Fruit fly (Drosophila melanogaster): ENCODE results near the gene gcm2.

The gcm2 gene

dm6 chr2L:9564527-9564926 is 43.8 kb upstream of the gcm2 start (continued):
- TF ChIP-seq CG34224 (GFP tag; IDR thresholded peaks at IDR 0.05; ENCODE audit: partially characterized antibody) = no peak
- TF ChIP-seq chm (GFP tag; IDR thresholded peaks at IDR 0.05) = no peak
- TF ChIP-seq NFAT (GFP tag; IDR thresholded peaks at IDR 0.05) = no peak
- no peak for TF ChIP-seq CG7987 (GFP tag; optimal IDR thresholded peaks at IDR 0.05)
- TF ChIP-seq tin (GFP tag; optimal IDR thresholded peaks at IDR 0.05) = no peak
- 0 out of 2 replicates have a peak, but pooled peaks have one; percentile 11 for TF ChIP-seq CG6689 (GFP tag; IDR thresholded peaks at IDR 0.05)
- no peak for TF ChIP-seq ERR (GFP tag; optimal IDR thresholded peaks at IDR 0.05)
- no peak for TF ChIP-seq z (GFP tag; IDR thresholded peaks at IDR 0.05)
- peak; percentile 51 for TF ChIP-seq Meics (GFP tag; optimal IDR thresholded peaks at IDR 0.05)
- no peak for TF ChIP-seq CG7963 (GFP tag; IDR thresholded peaks at IDR 0.05; ENCODE audit: partially characterized antibody)
- TF ChIP-seq fru (optimal IDR thresholded peaks at IDR 0.05) = no peak
- no peak for TF ChIP-seq corto (GFP tag; optimal IDR thresholded peaks at IDR 0.05)
- TF ChIP-seq HmgZ (tag; optimal IDR thresholded peaks at IDR 0.05) = no peak
- peak; percentile 56 for TF ChIP-seq gcm (GFP tag; optimal IDR thresholded peaks at IDR 0.05)
- no peak for TF ChIP-seq H2.0 (GFP tag; IDR thresholded peaks at IDR 0.05)
- peak; percentile 60 for TF ChIP-seq CG13424 (tag; optimal IDR thresholded peaks at IDR 0.05)
- TF ChIP-seq sima (GFP tag; optimal IDR thresholded peaks at IDR 0.05) = no peak
- TF ChIP-seq Oli (tag; optimal IDR thresholded peaks at IDR 0.05) = peak; percentile 59
- TF ChIP-seq lola (GFP tag; optimal IDR thresholded peaks at IDR 0.05) = no peak
- no peak for TF ChIP-seq wek (GFP tag; optimal IDR thresholded peaks at IDR 0.05)
- no peak for TF ChIP-seq knrl (GFP tag; IDR thresholded peaks at IDR 0.05; ENCODE audit: partially characterized antibody)
- TF ChIP-seq Bteb2 (GFP tag; optimal IDR thresholded peaks at IDR 0.05) = no peak
- TF ChIP-seq CG2889 (GFP tag; IDR thresholded peaks at IDR 0.05) = no peak
- TF ChIP-seq cad (GFP tag; optimal IDR thresholded peaks at IDR 0.05) = no peak
- TF ChIP-seq CG2116 (GFP tag; optimal IDR thresholded peaks at IDR 0.05) = no peak
- no peak for TF ChIP-seq BEAF-32 (GFP tag; optimal IDR thresholded peaks at IDR 0.05)
- TF ChIP-seq gem (tag; optimal IDR thresholded peaks at IDR 0.05) = peak; percentile 75
- no peak for TF ChIP-seq CG10321 (GFP tag; IDR thresholded peaks at IDR 0.05)
- TF ChIP-seq Max (GFP tag; optimal IDR thresholded peaks at IDR 0.05) = no peak
- TF ChIP-seq GATAe (GFP tag; conservative IDR thresholded peaks at IDR 0.05) = no peak
- TF ChIP-seq phol (tag; optimal IDR thresholded peaks at IDR 0.05) = peak; percentile 59
- no peak for TF ChIP-seq CG15073 (GFP tag; optimal IDR thresholded peaks at IDR 0.05)
- 0 out of 2 replicates have a peak, but pooled peaks have one; percentile 29 for TF ChIP-seq Xrp1 (GFP tag; IDR thresholded peaks at IDR 0.05)
- TF ChIP-seq CG17361 (GFP tag; IDR thresholded peaks at IDR 0.05) = peak; percentile 64
- no peak for TF ChIP-seq CG8478 (optimal IDR thresholded peaks at IDR 0.05)
- no peak for TF ChIP-seq grn (GFP tag; optimal IDR thresholded peaks at IDR 0.05)
- no peak for TF ChIP-seq hth (optimal IDR thresholded peaks at IDR 0.05)
- TF ChIP-seq otp (GFP tag; IDR thresholded peaks at IDR 0.05) = no peak
- TF ChIP-seq ci (GFP tag; IDR thresholded peaks at IDR 0.05) = no peak
- TF ChIP-seq CG16815 (GFP tag; optimal IDR thresholded peaks at IDR 0.05) = peak; percentile 18
- no peak for TF ChIP-seq NK7.1 (GFP tag; optimal IDR thresholded peaks at IDR 0.05)
- no peak for TF ChIP-seq zfh2 (GFP tag; optimal IDR thresholded peaks at IDR 0.05)
- peak; percentile 74 for TF ChIP-seq dmrt99B (tag; optimal IDR thresholded peaks at IDR 0.05)
- no peak for TF ChIP-seq Hand (GFP tag; optimal IDR thresholded peaks at IDR 0.05)
- peak; percentile 37 for TF ChIP-seq lilli (GFP tag; optimal IDR thresholded peaks at IDR 0.05)
- TF ChIP-seq CG31224 (GFP tag; IDR thresholded peaks at IDR 0.05) = no peak
- TF ChIP-seq CG9437 (GFP tag; optimal IDR thresholded peaks at IDR 0.05) = peak; percentile 16
- TF ChIP-seq Tbp (GFP tag; optimal IDR thresholded peaks at IDR 0.05) = no peak
- TF ChIP-seq Hsf (GFP tag; optimal IDR thresholded peaks at IDR 0.05) = no peak
- TF ChIP-seq scrt (GFP tag; optimal IDR thresholded peaks at IDR 0.05) = peak; percentile 23
- no peak for TF ChIP-seq ham (GFP tag; IDR thresholded peaks at IDR 0.05)
- no peak for TF ChIP-seq Hr39 (optimal IDR thresholded peaks at IDR 0.05)
- peak; percentile 39; the same call in 1 of the 2 replicates for TF ChIP-seq seq (GFP tag; IDR thresholded peaks at IDR 0.05)

Data from whole organism, embryonic.